Fruit fly (Drosophila melanogaster): Measurements from ENCODE around the gene PNUTS.

DNA sequence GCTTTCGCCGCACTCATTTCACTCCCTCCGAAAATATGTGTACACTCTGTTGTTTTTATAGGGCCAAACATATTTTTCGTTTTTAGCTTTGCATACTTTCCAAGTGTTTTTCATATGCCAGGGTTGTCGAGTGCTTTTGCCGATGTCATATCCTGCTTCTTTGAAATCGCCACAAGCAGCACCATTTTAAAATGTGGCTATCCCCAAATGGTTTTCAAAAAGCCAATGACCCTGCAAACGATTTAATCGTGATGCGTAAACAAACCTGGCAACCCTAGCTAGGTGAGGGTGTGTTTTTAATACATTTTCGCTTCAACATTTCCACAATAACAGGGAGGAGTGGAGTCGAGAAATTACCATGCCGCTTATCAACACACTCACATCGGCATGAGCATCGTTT is 22.2 kb downstream of the PNUTS start:
- TF ChIP-seq tj (GFP tag; optimal IDR thresholded peaks at IDR 0.05): no peak
- TF ChIP-seq Hr96 (GFP tag; optimal IDR thresholded peaks at IDR 0.05): no peak
- no peak for TF ChIP-seq kay (GFP tag; ENCODE audit: borderline replicate concordance)
- TF ChIP-seq Mnt (GFP tag; optimal IDR thresholded peaks at IDR 0.05): no peak
- no peak for TF ChIP-seq CG1620 (GFP tag; optimal IDR thresholded peaks at IDR 0.05)
- TF ChIP-seq CG11617 (GFP tag; optimal IDR thresholded peaks at IDR 0.05): no peak
- TF ChIP-seq CG33017 (tag; optimal IDR thresholded peaks at IDR 0.05): no peak
- no peak for TF ChIP-seq cnc (optimal IDR thresholded peaks at IDR 0.05)
